Worm (Caenorhabditis elegans) whole organism, midembryonic: Measurements from ENCODE around the gene ipla-1.

Source experiments
- T22C8.4 ChIP-seq: fragments of 200-800 bp; sonication (Bioruptor generic); IDR thresholded peaks from 2 replicates; pipeline ENCODE4 v1.3.6; 2022; ENCODE audit warnings: missing genetic modification characterization, missing compliant biosample characterization
- cog-1 ChIP-seq: sonication (generic microtip); optimal IDR thresholded peaks from 2 replicates; lab custom pipeline; 2016; ENCODE audit warnings: missing genetic modification characterization, missing compliant biosample characterization
- flt-1 ChIP-seq: fragments of 200-800 bp; sonication (Bioruptor generic); IDR thresholded peaks from 2 replicates; pipeline ENCODE4 v1.3.6; 2022; ENCODE audit warnings: missing genetic modification characterization, missing compliant biosample characterization
- klf-2 ChIP-seq: fragments of 200-800 bp; sonication (Bioruptor generic); conservative IDR thresholded peaks from 2 replicates; pipeline ENCODE4 v1.3.6; 2022; ENCODE audit warnings: missing genetic modification reagents, missing genetic modification characterization, missing compliant biosample characterization
- med-1 ChIP-seq: sonication (generic microtip); optimal IDR thresholded peaks from 2 replicates; lab custom pipeline; 2017; ENCODE audit warnings: missing genetic modification characterization, mild to moderate bottlenecking, missing compliant biosample characterization, antibody characterized with exemption, missing genetic modification reagents; ENCODE audit not compliant: insufficient read depth
- ref-1 ChIP-seq: fragments of 200-800 bp; sonication (Bioruptor generic); conservative IDR thresholded peaks from 2 replicates; pipeline ENCODE4 v1.3.6; 2022; ENCODE audit warnings: missing genetic modification reagents, missing genetic modification characterization, missing compliant biosample characterization
- tab-1 ChIP-seq: fragments of 200-800 bp; sonication (Bioruptor generic); IDR thresholded peaks from 2 replicates; pipeline ENCODE4 v1.3.6; 2022; ENCODE audit warnings: missing genetic modification characterization, missing compliant biosample characterization
- ztf-23 ChIP-seq: fragments of 200-800 bp; sonication (Bioruptor generic); IDR thresholded peaks from 2 replicates; pipeline ENCODE4 v1.3.6; 2022; ENCODE audit warnings: missing genetic modification reagents, missing genetic modification characterization, missing compliant biosample characterization
- ztf-29 ChIP-seq: fragments of 200-800 bp; sonication (Bioruptor generic); IDR thresholded peaks from 2 replicates; pipeline ENCODE4 v1.3.6; 2022; ENCODE audit warnings: missing genetic modification reagents, missing genetic modification characterization, missing compliant biosample characterization

Gene ipla-1

DNA sequence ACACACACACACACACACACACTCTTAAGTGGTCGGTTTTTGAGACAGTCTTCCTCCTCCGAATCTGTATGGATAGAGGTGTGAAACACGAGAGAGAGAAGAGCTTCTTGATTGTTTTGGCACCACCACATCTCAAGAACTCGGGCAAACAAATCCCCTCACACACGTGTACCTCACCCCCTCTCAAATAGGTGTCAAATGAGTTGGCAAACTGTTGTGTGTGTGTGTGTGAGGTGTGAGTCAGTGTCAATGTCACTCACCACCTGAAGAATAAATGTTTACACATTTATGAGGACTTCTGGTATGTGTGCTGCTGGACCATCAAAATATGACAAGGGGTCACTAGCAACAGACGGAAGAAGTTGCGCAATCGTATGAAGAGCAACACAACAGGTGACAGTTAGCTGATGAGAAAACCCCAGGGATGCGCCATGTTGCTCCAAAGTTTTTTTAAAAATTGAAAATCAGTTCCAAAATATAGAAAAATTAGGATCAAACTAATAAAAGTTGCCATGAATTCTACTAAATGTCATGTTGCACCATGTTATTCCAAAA lies 21.2 kb downstream of the ipla-1 start:
- TF ChIP-seq flt-1, result peak; percentile 13; the same call in 1 of the 2 replicates
- TF ChIP-seq klf-2 (GFP tag; lab: Robert Waterston, UW), result no peak
- no peak for TF ChIP-seq T22C8.4 (GFP tag; lab: Robert Waterston, UW)
- TF ChIP-seq med-1 (GFP tag; lab: Kevin White, UChicago), result no peak
- TF ChIP-seq ztf-23 (GFP tag; lab: Robert Waterston, UW), result no peak
- TF ChIP-seq tab-1 (GFP tag; lab: Robert Waterston, UW), result no peak
- no peak for TF ChIP-seq cog-1 (tag; lab: Kevin White, UChicago)
- TF ChIP-seq ztf-29 (GFP tag; lab: Robert Waterston, UW), result no peak

DNA sequence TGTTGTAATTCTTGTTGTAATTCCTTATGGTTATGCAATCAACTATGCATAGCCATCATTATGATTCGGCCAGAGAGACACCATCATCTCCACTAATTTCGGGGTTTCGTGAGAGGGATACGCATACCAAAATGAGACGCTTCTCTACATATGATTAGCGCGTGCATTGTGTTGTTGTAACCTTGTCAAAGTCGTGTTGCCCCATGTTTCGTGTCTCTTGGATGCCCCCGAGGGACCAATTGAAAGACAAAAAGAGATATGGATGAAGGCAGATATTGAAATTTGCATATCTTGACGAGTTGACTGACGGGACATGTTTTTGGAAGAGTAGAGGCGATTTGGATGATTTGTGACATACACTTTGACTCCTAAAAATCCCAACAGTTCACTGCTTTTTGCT lies 21.8 kb downstream of the ipla-1 start:
- TF ChIP-seq ztf-23 (GFP tag; lab: Robert Waterston, UW) (no peak), med-1 (GFP tag; lab: Kevin White, UChicago) (no peak), cog-1 (tag; lab: Kevin White, UChicago) (no peak), klf-2 (GFP tag; lab: Robert Waterston, UW) (no peak)

DNA sequence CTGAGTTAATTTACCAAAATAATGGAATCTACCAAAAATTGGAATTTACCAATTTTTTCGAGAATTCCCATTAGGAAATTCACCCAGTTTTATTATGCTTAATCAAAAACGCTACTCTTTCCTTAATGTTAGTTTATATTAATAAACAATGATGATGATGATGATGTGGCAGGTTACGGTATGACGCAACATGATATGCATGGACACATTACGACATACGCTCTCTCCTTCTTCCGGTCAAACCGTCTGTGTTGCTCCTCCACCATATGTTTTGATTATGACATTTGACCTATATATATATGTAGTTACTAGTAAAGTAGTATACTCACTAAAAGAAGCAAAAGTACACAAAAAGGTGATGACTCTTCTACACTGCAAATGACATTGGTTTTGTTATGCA lies 23.8 kb downstream of the ipla-1 start:
- TF ChIP-seq ztf-29 (GFP tag; lab: Robert Waterston, UW), result no peak

DNA sequence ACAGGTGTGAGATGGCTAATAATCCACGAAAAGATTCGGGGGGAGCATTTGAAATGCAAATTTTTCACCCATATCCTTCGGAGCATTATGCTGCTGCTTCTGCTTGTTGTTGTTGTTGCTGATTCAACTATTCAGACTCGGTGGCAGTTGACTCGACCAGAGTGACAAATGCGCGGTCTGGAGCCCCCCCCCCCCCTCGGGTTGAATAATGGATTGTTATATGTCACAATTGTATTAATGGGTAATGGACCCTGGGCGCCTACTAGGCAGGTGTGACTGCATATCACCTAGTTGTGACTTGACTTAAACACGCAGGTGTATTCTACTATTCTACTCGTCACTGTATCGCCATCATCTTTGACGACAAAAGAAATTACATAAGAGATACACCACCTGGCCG lies 25.6 kb downstream of the ipla-1 start:
- TF ChIP-seq flt-1 (no peak), ztf-23 (GFP tag; lab: Robert Waterston, UW) (no peak), cog-1 (tag; lab: Kevin White, UChicago) (no peak), ztf-29 (GFP tag; lab: Robert Waterston, UW) (no peak), med-1 (GFP tag; lab: Kevin White, UChicago) (no peak), tab-1 (GFP tag; lab: Robert Waterston, UW) (no peak), klf-2 (GFP tag; lab: Robert Waterston, UW) (no peak), T22C8.4 (GFP tag; lab: Robert Waterston, UW) (no peak), ref-1 (no peak)

DNA sequence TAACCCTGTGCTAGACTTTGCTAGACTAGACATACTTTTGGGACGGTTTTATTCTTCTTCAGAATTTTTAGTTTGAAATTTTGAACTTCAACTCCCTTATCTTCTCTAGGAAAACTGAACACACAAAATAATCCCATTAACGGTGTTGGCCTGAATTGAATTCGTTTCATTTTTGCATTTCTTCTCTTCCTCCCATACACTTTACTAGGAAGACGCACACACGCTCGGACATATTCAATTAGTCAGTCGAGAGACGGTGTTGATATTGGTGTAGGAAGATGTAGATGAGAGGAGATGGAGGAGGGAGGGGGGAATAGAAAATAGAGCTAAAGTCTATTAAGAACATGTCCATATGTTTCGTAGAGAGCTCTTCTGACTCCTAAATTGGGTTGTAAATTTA lies 26.5 kb downstream of the ipla-1 start:
- no peak for TF ChIP-seq tab-1 (GFP tag; lab: Robert Waterston, UW)
- no peak for TF ChIP-seq klf-2 (GFP tag; lab: Robert Waterston, UW)
- TF ChIP-seq flt-1, result no peak
- no peak for TF ChIP-seq med-1 (GFP tag; lab: Kevin White, UChicago)
- TF ChIP-seq ztf-23 (GFP tag; lab: Robert Waterston, UW), result no peak
- TF ChIP-seq cog-1 (tag; lab: Kevin White, UChicago), result no peak
- TF ChIP-seq T22C8.4 (GFP tag; lab: Robert Waterston, UW), result no peak
- TF ChIP-seq ztf-29 (GFP tag; lab: Robert Waterston, UW), result no peak
- no peak for TF ChIP-seq ref-1

DNA sequence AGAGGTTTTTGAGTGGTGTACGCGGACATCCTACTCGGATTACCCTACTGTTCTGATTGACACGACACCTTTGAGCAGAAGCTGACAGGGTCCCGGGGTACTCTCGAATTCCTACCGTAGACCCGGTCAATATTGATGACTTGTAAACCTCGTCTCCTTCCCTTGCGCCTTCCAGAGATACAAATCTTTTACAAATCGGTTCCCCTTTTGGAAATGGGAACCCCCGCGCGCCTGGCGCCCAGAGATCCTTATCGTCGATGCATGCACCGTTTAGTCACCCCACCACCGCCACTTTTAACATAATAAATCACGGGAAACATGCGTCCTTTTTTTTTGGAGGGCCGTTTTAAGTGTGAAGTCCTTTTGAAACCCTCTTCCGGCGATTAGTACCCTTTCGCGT lies 28.1 kb downstream of the ipla-1 start:
- TF ChIP-seq klf-2 (GFP tag; lab: Robert Waterston, UW), result no peak
- no peak for TF ChIP-seq med-1 (GFP tag; lab: Kevin White, UChicago)
- no peak for TF ChIP-seq flt-1
- no peak for TF ChIP-seq T22C8.4 (GFP tag; lab: Robert Waterston, UW)
- no peak for TF ChIP-seq cog-1 (tag; lab: Kevin White, UChicago)

DNA sequence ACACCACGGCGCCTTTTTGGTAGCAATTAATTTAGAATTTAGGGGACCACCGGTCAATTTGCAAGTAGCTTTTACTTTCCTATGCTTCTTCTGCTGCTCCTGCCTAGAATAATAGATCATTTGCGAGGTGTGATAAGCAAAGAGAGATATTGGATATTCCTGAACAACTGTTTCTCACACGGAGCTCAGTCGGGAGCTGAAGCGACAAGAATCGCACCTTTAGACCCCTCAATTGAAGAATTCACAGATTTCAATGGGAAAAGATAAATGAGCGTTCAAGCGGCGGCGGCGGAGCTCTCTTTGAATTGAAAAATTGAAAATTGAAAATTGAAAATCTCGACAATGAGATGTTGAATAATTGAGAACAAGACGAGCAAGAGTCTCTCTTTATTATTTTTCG lies 28.6 kb downstream of the ipla-1 start:
- TF ChIP-seq klf-2 (GFP tag; lab: Robert Waterston, UW) (no peak), ztf-23 (GFP tag; lab: Robert Waterston, UW) (no peak), tab-1 (GFP tag; lab: Robert Waterston, UW) (no peak), T22C8.4 (GFP tag; lab: Robert Waterston, UW) (no peak), ztf-29 (GFP tag; lab: Robert Waterston, UW) (no peak), ref-1 (no peak), flt-1 (no peak), cog-1 (tag; lab: Kevin White, UChicago) (no peak), med-1 (GFP tag; lab: Kevin White, UChicago) (no peak)

DNA sequence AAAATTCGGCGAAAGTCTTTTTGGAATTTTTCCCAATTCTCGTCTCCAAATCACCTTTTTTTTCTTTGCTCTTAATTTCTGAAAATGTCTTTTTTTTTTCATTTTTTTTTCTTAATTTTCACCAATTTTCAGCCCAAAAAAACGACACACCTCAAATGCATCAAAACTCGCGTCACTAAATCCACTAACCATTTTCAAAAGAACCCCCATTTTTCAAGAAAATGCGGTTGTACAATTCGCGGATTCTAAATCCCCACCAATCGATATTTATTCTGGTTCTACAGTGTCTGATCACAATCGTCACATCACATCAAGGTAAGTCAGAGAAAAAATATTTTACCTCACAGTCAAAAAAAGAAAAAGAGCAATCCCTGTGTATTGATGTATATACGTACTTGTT lies 29.3 kb downstream of the ipla-1 start, which contains the start of gene vab-1:
vab-1 (plus strand) TSS at position 133 of the 400 bp plus-strand sequence.
- TF ChIP-seq ref-1, result no peak
- no peak for TF ChIP-seq T22C8.4 (GFP tag; lab: Robert Waterston, UW)
- TF ChIP-seq ztf-29 (GFP tag; lab: Robert Waterston, UW), result no peak
- no peak for TF ChIP-seq flt-1
- no peak for TF ChIP-seq klf-2 (GFP tag; lab: Robert Waterston, UW)
- no peak for TF ChIP-seq tab-1 (GFP tag; lab: Robert Waterston, UW)
- no peak for TF ChIP-seq ztf-23 (GFP tag; lab: Robert Waterston, UW)
- TF ChIP-seq cog-1 (tag; lab: Kevin White, UChicago), result no peak
- TF ChIP-seq med-1 (GFP tag; lab: Kevin White, UChicago), result no peak

DNA sequence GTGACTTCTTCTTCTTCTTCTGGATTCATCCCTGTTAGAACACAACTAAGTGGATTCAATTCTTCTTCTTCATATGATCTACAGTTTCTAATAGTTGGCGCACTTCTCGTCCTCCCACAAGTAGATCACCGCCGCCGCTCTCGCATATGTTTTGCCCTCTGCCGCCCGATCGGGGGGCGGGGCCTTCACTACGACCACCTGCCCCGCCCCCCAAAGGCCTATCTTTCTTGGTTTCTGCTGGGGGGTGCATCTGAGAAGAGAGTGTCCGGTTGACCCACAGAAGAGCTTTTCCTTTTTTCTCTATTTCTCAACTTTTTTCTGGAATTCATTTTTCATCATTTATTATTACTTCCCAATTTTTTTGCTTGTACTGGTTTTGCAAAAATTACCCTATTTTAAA lies 30.0 kb downstream of the ipla-1 start:
- TF ChIP-seq T22C8.4 (GFP tag; lab: Robert Waterston, UW) (no peak), flt-1 (0 out of 2 replicates have a peak, but pooled peaks have one; percentile 48), ref-1 (no peak), ztf-29 (GFP tag; lab: Robert Waterston, UW) (no peak), tab-1 (GFP tag; lab: Robert Waterston, UW) (no peak), ztf-23 (GFP tag; lab: Robert Waterston, UW) (peak; percentile 54; the same call in 1 of the 2 replicates), cog-1 (tag; lab: Kevin White, UChicago) (no peak), med-1 (GFP tag; lab: Kevin White, UChicago) (no peak), klf-2 (GFP tag; lab: Robert Waterston, UW) (no peak)

DNA sequence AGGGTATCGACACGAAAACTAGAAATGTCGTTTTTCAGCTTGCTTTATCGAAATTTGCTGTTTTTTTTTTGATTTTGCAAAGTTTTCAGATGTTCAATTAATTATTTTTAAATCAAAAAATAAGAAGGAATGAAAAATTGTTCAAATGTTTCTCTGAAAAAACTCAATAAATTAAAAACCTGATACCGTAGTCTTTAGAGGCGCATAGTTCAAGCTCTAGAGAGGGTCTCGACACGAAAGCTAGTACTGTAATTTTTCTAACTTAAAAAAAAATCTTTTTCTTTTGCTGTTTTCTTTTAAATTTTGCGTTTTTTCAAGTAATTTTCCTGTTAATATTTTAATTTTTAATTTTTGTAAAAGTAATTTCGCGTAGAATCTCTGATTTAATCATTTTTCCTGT lies 34.9 kb downstream of the ipla-1 start:
- no peak for TF ChIP-seq flt-1
- TF ChIP-seq med-1 (GFP tag; lab: Kevin White, UChicago), result no peak
- no peak for TF ChIP-seq klf-2 (GFP tag; lab: Robert Waterston, UW)
- TF ChIP-seq ref-1, result no peak
- no peak for TF ChIP-seq tab-1 (GFP tag; lab: Robert Waterston, UW)
- TF ChIP-seq cog-1 (tag; lab: Kevin White, UChicago), result no peak
- no peak for TF ChIP-seq T22C8.4 (GFP tag; lab: Robert Waterston, UW)
